Worm (Caenorhabditis elegans) whole organism, mixed stage, embryonic: ENCODE data around the gene nkb-2.

Source experiments
- lin-13 ChIP-seq: fragments of 150-350 bp; optimal IDR thresholded peaks from 2 replicates; lab custom pipeline; 2014; ENCODE audit warnings: missing biosample characterization, missing genetic modification characterization
- tbx-8 ChIP-seq: fragments of 200-800 bp; sonication (Bioruptor generic); optimal IDR thresholded peaks from 2 replicates; lab custom pipeline; 2018; ENCODE audit warnings: mild to moderate bottlenecking, missing genetic modification characterization, moderate library complexity, missing compliant biosample characterization
- zip-8 ChIP-seq: fragments of 150-350 bp; optimal IDR thresholded peaks from 2 replicates; lab custom pipeline; 2014; ENCODE audit warnings: missing biosample characterization, missing genetic modification characterization

ce11 chrIV:10616366-10616765 lies 25.6 kb downstream of the nkb-2 start:
- TF ChIP-seq lin-13 (no peak), zip-8 (tag; lab: Kevin White, UChicago) (no peak), tbx-8 (GFP tag; lab: Kevin White, UChicago) (no peak)
